Fruit fly (Drosophila melanogaster) whole organism, embryonic: ENCODE data around the gene CG6296.

Experiments used
- Adf1 ChIP-seq: fragments of 200-800 bp; sonication (Bioruptor generic); IDR thresholded peaks from 2 replicates; pipeline ENCODE4 v1.3.6; 2022; ENCODE audit warnings: missing biosample characterization, missing genetic modification characterization
- Antp ChIP-seq: fragments of 200-800 bp; sonication (Bioruptor generic); optimal IDR thresholded peaks from 3 replicates; lab custom pipeline; 2016; ENCODE audit warnings: missing biosample characterization, missing genetic modification characterization
- Atf3 ChIP-seq: fragments of 200-800 bp; sonication (Bioruptor generic); optimal IDR thresholded peaks from 3 replicates; lab custom pipeline; 2016; ENCODE audit warnings: missing biosample characterization, missing genetic modification characterization
- C15 ChIP-seq: fragments of 200-800 bp; sonication (Bioruptor generic); IDR thresholded peaks from 3 replicates; pipeline ENCODE4 v1.3.6; 2022; ENCODE audit warnings: missing biosample characterization, missing genetic modification characterization
- CG11695 ChIP-seq: fragments of 200-800 bp; sonication (Bioruptor generic); IDR thresholded peaks from 3 replicates; pipeline ENCODE4 v1.3.6; 2022; ENCODE audit warnings: missing biosample characterization, missing genetic modification characterization
- CG12104 ChIP-seq: fragments of 200-800 bp; sonication (Bioruptor generic); optimal IDR thresholded peaks from 3 replicates; lab custom pipeline; 2016; ENCODE audit warnings: missing biosample characterization, missing genetic modification characterization
- CG13123 ChIP-seq: fragments of 200-800 bp; sonication (Bioruptor generic); optimal IDR thresholded peaks from 2 replicates; lab custom pipeline; 2016; ENCODE audit warnings: missing biosample characterization, missing genetic modification characterization
- CG13424 ChIP-seq: fragments of 200-800 bp; sonication (Bioruptor generic); optimal IDR thresholded peaks from 2 replicates; lab custom pipeline; 2019; ENCODE audit warnings: missing biosample characterization, mild to moderate bottlenecking, missing genetic modification characterization, moderate library complexity
- CG13624 ChIP-seq: fragments of 200-800 bp; sonication (Bioruptor generic); optimal IDR thresholded peaks from 2 replicates; lab custom pipeline; 2016; ENCODE audit warnings: missing biosample characterization, missing genetic modification characterization
- CG14441 ChIP-seq: fragments of 200-800 bp; sonication (Bioruptor generic); IDR thresholded peaks from 2 replicates; pipeline ENCODE4 v1.3.6; 2022; ENCODE audit warnings: missing biosample characterization, missing genetic modification characterization
- CG17912 ChIP-seq: fragments of 200-800 bp; sonication (Bioruptor generic); optimal IDR thresholded peaks from 2 replicates; lab custom pipeline; 2018; ENCODE audit warnings: missing biosample characterization, mild to moderate bottlenecking, missing genetic modification characterization
- CG2120 ChIP-seq: fragments of 200-800 bp; sonication (Bioruptor generic); optimal IDR thresholded peaks from 3 replicates; lab custom pipeline; 2016; ENCODE audit warnings: missing biosample characterization, missing genetic modification characterization
- CG31224 ChIP-seq: fragments of 200-800 bp; sonication (Bioruptor generic); IDR thresholded peaks from 2 replicates; pipeline ENCODE4 v1.3.6; 2022; ENCODE audit warnings: missing biosample characterization, missing genetic modification characterization
- CG4617 ChIP-seq: fragments of 200-800 bp; sonication (Bioruptor generic); optimal IDR thresholded peaks from 3 replicates; lab custom pipeline; 2016; ENCODE audit warnings: missing biosample characterization, missing genetic modification characterization, borderline replicate concordance
- CG7963 ChIP-seq: fragments of 200-800 bp; sonication (Bioruptor generic); IDR thresholded peaks from 3 replicates; pipeline ENCODE4 v1.3.6; 2022; ENCODE audit warnings: missing biosample characterization, missing genetic modification characterization; ENCODE audit not compliant: partially characterized antibody
- CG8281 ChIP-seq: fragments of 200-800 bp; sonication (Bioruptor generic); optimal IDR thresholded peaks from 2 replicates; lab custom pipeline; 2018; ENCODE audit warnings: missing biosample characterization, mild to moderate bottlenecking, missing genetic modification characterization, moderate library complexity
- CG8359 ChIP-seq: fragments of 200-800 bp; sonication (Bioruptor generic); optimal IDR thresholded peaks from 2 replicates; lab custom pipeline; 2017; ENCODE audit warnings: missing biosample characterization, mild to moderate bottlenecking, missing genetic modification characterization, borderline replicate concordance
- CG8765 ChIP-seq: fragments of 200-800 bp; sonication (Bioruptor generic); IDR thresholded peaks from 2 replicates; pipeline ENCODE4 v1.3.6; 2022; ENCODE audit warnings: missing biosample characterization, missing genetic modification characterization
- CHES-1-like ChIP-seq: fragments of 200-800 bp; sonication (Bioruptor generic); optimal IDR thresholded peaks from 2 replicates; lab custom pipeline; 2016; ENCODE audit warnings: missing biosample characterization, missing genetic modification characterization
- CkIIα-i1 ChIP-seq: fragments of 200-800 bp; sonication (Bioruptor generic); IDR thresholded peaks from 2 replicates; pipeline ENCODE4 v1.3.6; 2022; ENCODE audit warnings: missing biosample characterization, missing genetic modification characterization
- D19A ChIP-seq: fragments of 200-800 bp; optimal IDR thresholded peaks from 3 replicates; lab custom pipeline; 2019; ENCODE audit warnings: missing biosample characterization, mild to moderate bottlenecking, missing genetic modification characterization, moderate library complexity
- Dek ChIP-seq: fragments of 200-800 bp; sonication (Bioruptor generic); optimal IDR thresholded peaks from 3 replicates; lab custom pipeline; 2019; ENCODE audit warnings: missing biosample characterization, mild to moderate bottlenecking, missing genetic modification characterization, moderate library complexity
- E2f1 ChIP-seq: fragments of 200-800 bp; sonication (Bioruptor generic); IDR thresholded peaks from 2 replicates; pipeline ENCODE4 v1.3.6; 2022; ENCODE audit warnings: missing biosample characterization, missing genetic modification characterization
- HmgD ChIP-seq: fragments of 200-800 bp; sonication (Bioruptor generic); optimal IDR thresholded peaks from 3 replicates; lab custom pipeline; 2016; ENCODE audit warnings: missing biosample characterization, missing genetic modification characterization
- MBD-R2 ChIP-seq: fragments of 200-800 bp; sonication (Bioruptor generic); IDR thresholded peaks from 2 replicates; pipeline ENCODE4 v1.3.6; 2022; ENCODE audit warnings: missing biosample characterization, missing genetic modification characterization
- Meics ChIP-seq: fragments of 200-800 bp; sonication (Bioruptor generic); optimal IDR thresholded peaks from 2 replicates; lab custom pipeline; 2017; ENCODE audit warnings: missing biosample characterization, mild to moderate bottlenecking, missing genetic modification characterization
- Optix ChIP-seq: fragments of 200-800 bp; sonication (Bioruptor generic); IDR thresholded peaks from 3 replicates; pipeline ENCODE4 v1.3.6; 2022; ENCODE audit warnings: missing biosample characterization, missing genetic modification characterization
- Ptx1 ChIP-seq: fragments of 200-800 bp; sonication (Bioruptor generic); IDR thresholded peaks from 2 replicates; pipeline ENCODE4 v1.3.6; 2022; ENCODE audit warnings: missing biosample characterization, missing genetic modification characterization
- Rfx ChIP-seq: fragments of 200-800 bp; sonication (Bioruptor generic); IDR thresholded peaks from 2 replicates; pipeline ENCODE4 v1.3.6; 2022; ENCODE audit warnings: missing biosample characterization, missing genetic modification characterization
- Sox100B ChIP-seq: fragments of 200-800 bp; sonication (Bioruptor generic); optimal IDR thresholded peaks from 3 replicates; lab custom pipeline; 2018; ENCODE audit warnings: missing biosample characterization, mild to moderate bottlenecking, missing genetic modification characterization
- Taf1 ChIP-seq: fragments of 200-800 bp; sonication (Bioruptor generic); IDR thresholded peaks from 2 replicates; pipeline ENCODE4 v1.3.6; 2022; ENCODE audit warnings: missing biosample characterization, missing genetic modification characterization
- abd-A ChIP-seq: fragments of 200-800 bp; sonication (Bioruptor generic); optimal IDR thresholded peaks from 3 replicates; lab custom pipeline; 2019; ENCODE audit warnings: missing biosample characterization, mild to moderate bottlenecking, missing genetic modification characterization, moderate library complexity
- br ChIP-seq: fragments of >200 bp; optimal IDR thresholded peaks from 2 replicates; lab custom pipeline; 2017
- bsh ChIP-seq, 2 experiments: fragments of 200-800 bp; sonication (Bioruptor generic); optimal IDR thresholded peaks; 2 replicates each; lab custom pipeline; 2017 to 2018; ENCODE audit warnings: mild to moderate bottlenecking in 2 of 2, missing biosample characterization in 2 of 2, missing genetic modification characterization in 2 of 2, moderate library complexity in 1 of 2
- chn ChIP-seq: fragments of 200-800 bp; sonication (Bioruptor generic); optimal IDR thresholded peaks from 2 replicates; lab custom pipeline; 2016; ENCODE audit warnings: missing biosample characterization, missing genetic modification characterization
- corto ChIP-seq: fragments of 200-800 bp; sonication (Bioruptor generic); optimal IDR thresholded peaks from 2 replicates; lab custom pipeline; 2016; ENCODE audit warnings: missing biosample characterization, mild to moderate bottlenecking, missing genetic modification characterization, moderate library complexity
- da ChIP-seq: fragments of 200-800 bp; sonication (Bioruptor generic); optimal IDR thresholded peaks from 2 replicates; lab custom pipeline; 2016; ENCODE audit warnings: missing biosample characterization, missing genetic modification characterization
- dati ChIP-seq: fragments of 200-800 bp; sonication (Bioruptor generic); IDR thresholded peaks from 2 replicates; pipeline ENCODE4 v1.3.6; 2022; ENCODE audit warnings: missing biosample characterization, missing genetic modification characterization
- gcm ChIP-seq: fragments of 200-800 bp; sonication (Bioruptor generic); optimal IDR thresholded peaks from 2 replicates; lab custom pipeline; 2019; ENCODE audit warnings: missing biosample characterization, mild to moderate bottlenecking, missing genetic modification characterization, moderate library complexity
- grau ChIP-seq: fragments of 200-800 bp; optimal IDR thresholded peaks from 3 replicates; lab custom pipeline; 2019; ENCODE audit warnings: missing biosample characterization, mild to moderate bottlenecking, missing genetic modification characterization, moderate library complexity
- ind ChIP-seq: fragments of 200-800 bp; sonication (Bioruptor generic); optimal IDR thresholded peaks from 3 replicates; lab custom pipeline; 2016; ENCODE audit warnings: missing biosample characterization, missing genetic modification characterization
- lab ChIP-seq: fragments of 200-800 bp; sonication (Bioruptor generic); optimal IDR thresholded peaks from 3 replicates; lab custom pipeline; 2017; ENCODE audit warnings: missing biosample characterization, missing genetic modification characterization, mild to moderate bottlenecking, moderate library complexity, missing genetic modification reagents
- mirr ChIP-seq: fragments of 200-800 bp; sonication (Bioruptor generic); optimal IDR thresholded peaks from 3 replicates; lab custom pipeline; 2018; ENCODE audit warnings: missing biosample characterization, mild to moderate bottlenecking, missing genetic modification characterization
- prd ChIP-seq, 3 experiments: fragments of >200 bp in 2 of 3; fragments of 200-800 bp in 1 of 3; sonication (Bioruptor generic) in 1 of 3; optimal IDR thresholded peaks in 2 of 3; IDR thresholded peaks in 1 of 3; 2 replicates in 2 of 3; 3 replicates in 1 of 3; pipeline versions ENCODE4 v1.3.6 to Lab custom; 2017 to 2022; ENCODE audit warnings: missing biosample characterization in 1 of 3, missing genetic modification characterization in 1 of 3
- pum ChIP-seq: fragments of 200-800 bp; sonication (Bioruptor generic); optimal IDR thresholded peaks from 2 replicates; lab custom pipeline; 2016; ENCODE audit warnings: missing biosample characterization, missing genetic modification characterization
- row ChIP-seq: fragments of 200-800 bp; sonication (Bioruptor generic); IDR thresholded peaks from 3 replicates; pipeline ENCODE4 v1.3.6; 2022; ENCODE audit warnings: missing biosample characterization, missing genetic modification characterization
- sna ChIP-seq: fragments of 200-800 bp; sonication (Bioruptor generic); IDR thresholded peaks from 2 replicates; pipeline ENCODE4 v1.3.6; 2022; ENCODE audit warnings: missing biosample characterization, missing genetic modification characterization; ENCODE audit not compliant: partially characterized antibody
- stwl ChIP-seq: fragments of 200-800 bp; sonication (Bioruptor generic); optimal IDR thresholded peaks from 3 replicates; lab custom pipeline; 2018; ENCODE audit warnings: missing biosample characterization, mild to moderate bottlenecking, missing genetic modification characterization, moderate library complexity
- trem ChIP-seq: fragments of 200-800 bp; optimal IDR thresholded peaks from 3 replicates; lab custom pipeline; 2019; ENCODE audit warnings: missing biosample characterization, mild to moderate bottlenecking, missing genetic modification characterization, moderate library complexity
- twi ChIP-seq: fragments of 200-800 bp; optimal IDR thresholded peaks from 2 replicates; lab custom pipeline; 2019; ENCODE audit warnings: missing biosample characterization, mild to moderate bottlenecking, missing genetic modification characterization, moderate library complexity
- unc-4 ChIP-seq: fragments of 200-800 bp; sonication (Bioruptor generic); IDR thresholded peaks from 2 replicates; pipeline ENCODE4 v1.3.6; 2022; ENCODE audit warnings: missing biosample characterization, missing genetic modification characterization; ENCODE audit not compliant: partially characterized antibody

Gene CG6296

DNA sequence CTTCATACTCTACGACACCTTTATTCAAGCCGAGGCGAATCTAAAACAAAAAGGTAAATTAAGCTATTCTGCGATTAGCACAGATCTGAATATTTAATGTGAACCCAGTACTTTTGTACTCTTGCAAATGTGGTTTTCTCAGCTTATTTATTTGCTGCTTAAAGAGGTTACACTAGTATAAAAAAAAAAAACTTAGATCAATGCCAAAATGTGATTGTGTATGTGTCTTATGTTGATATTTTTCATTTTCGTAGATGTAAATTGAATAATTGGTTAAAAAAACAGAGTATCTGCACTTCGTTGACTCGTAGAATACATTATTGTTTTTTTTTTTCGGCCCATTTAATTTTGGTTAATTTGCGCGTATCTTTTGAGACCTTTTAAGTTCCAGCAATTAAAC, 35.5 kb downstream of the CG6296 start (continued):
- no peak for TF ChIP-seq Sox100B (GFP tag; lab: Kevin White, UChicago)
- 0 out of 2 replicates have a peak, but pooled peaks have one; percentile 5 for TF ChIP-seq CG31224
- no peak for TF ChIP-seq CG8281 (tag; lab: Kevin White, UChicago)
- TF ChIP-seq CG12104 (GFP tag; lab: Kevin White, UChicago): no peak
- TF ChIP-seq CHES-1-like (GFP tag; lab: Kevin White, UChicago): no peak
- TF ChIP-seq mirr (GFP tag; lab: Kevin White, UChicago): no peak
- TF ChIP-seq grau (tag; lab: Kevin White, UChicago): no peak
- no peak for TF ChIP-seq HmgD (GFP tag; lab: Kevin White, UChicago)
- TF ChIP-seq Antp (GFP tag; lab: Kevin White, UChicago): no peak
- no peak for TF ChIP-seq CG4617 (GFP tag; lab: Kevin White, UChicago)
- no peak for TF ChIP-seq chn (GFP tag; lab: Kevin White, UChicago)
- TF ChIP-seq CG8765 (GFP tag; lab: Robert Waterston, UW): no peak
- no peak for TF ChIP-seq unc-4 (GFP tag; lab: Robert Waterston, UW)
- no peak for TF ChIP-seq C15 (GFP tag; lab: Robert Waterston, UW)
- no peak for TF ChIP-seq Adf1
- TF ChIP-seq lab (GFP tag; lab: Kevin White, UChicago): peak; percentile 30
- no peak for TF ChIP-seq CG17912
- TF ChIP-seq CG2120: peak; percentile 12
- no peak for TF ChIP-seq Rfx
- peak; percentile 79 for TF ChIP-seq D19A (tag; lab: Kevin White, UChicago)
- TF ChIP-seq pum (GFP tag; lab: Kevin White, UChicago): no peak
- TF ChIP-seq CG7963 (GFP tag; lab: Robert Waterston, UW): no peak
- no peak for TF ChIP-seq prd (optimal IDR thresholded peaks at IDR 0.05; lab: Kevin White, UChicago)
- TF ChIP-seq prd (GFP tag; IDR thresholded peaks at IDR 0.05; lab: Robert Waterston, UW): no peak
- TF ChIP-seq da: no peak
- TF ChIP-seq E2f1 (GFP tag; lab: Robert Waterston, UW): 0 out of 2 replicates have a peak, but pooled peaks have one; percentile 17
- no peak for TF ChIP-seq Dek
- no peak for TF ChIP-seq abd-A (tag; lab: Kevin White, UChicago)
- TF ChIP-seq Atf3 (GFP tag; lab: Kevin White, UChicago): no peak
- TF ChIP-seq br (lab: Kevin White, UChicago): no peak
- no peak for TF ChIP-seq dati (GFP tag; lab: Robert Waterston, UW)
- TF ChIP-seq Meics: peak; percentile 37
- TF ChIP-seq CG11695 (GFP tag; lab: Robert Waterston, UW): 0 out of 3 replicates have a peak, but pooled peaks have one; percentile 38
- no peak for TF ChIP-seq bsh (GFP tag; optimal IDR thresholded peaks at IDR 0.05; lab: Kevin White, UChicago)
- no peak for TF ChIP-seq CG13424 (tag; lab: Kevin White, UChicago)
- TF ChIP-seq CG14441 (GFP tag; lab: Robert Waterston, UW): 0 out of 2 replicates have a peak, but pooled peaks have one; percentile 13
- no peak for TF ChIP-seq gcm (GFP tag; lab: Kevin White, UChicago)
- no peak for TF ChIP-seq sna (GFP tag; lab: Robert Waterston, UW)
- no peak for TF ChIP-seq Optix
- TF ChIP-seq corto (GFP tag; lab: Kevin White, UChicago): no peak
- TF ChIP-seq Ptx1: peak; percentile 21; the same call in 1 of the 2 replicates
- no peak for TF ChIP-seq MBD-R2 (GFP tag; lab: Robert Waterston, UW)
- peak; percentile 3 for TF ChIP-seq CG13624 (GFP tag; lab: Kevin White, UChicago)
- no peak for TF ChIP-seq stwl (tag; lab: Kevin White, UChicago)
- no peak for TF ChIP-seq trem (tag; lab: Kevin White, UChicago)
- TF ChIP-seq Taf1: no peak
- no peak for TF ChIP-seq CG13123 (GFP tag; lab: Kevin White, UChicago)
- no peak for TF ChIP-seq twi (tag; lab: Kevin White, UChicago)
- TF ChIP-seq CG8359 (GFP tag; lab: Kevin White, UChicago): no peak
- TF ChIP-seq ind (GFP tag; lab: Kevin White, UChicago): no peak
- peak; percentile 69; the same call in 2 of the 3 replicates for TF ChIP-seq row
- TF ChIP-seq CkIIα-i1 (GFP tag; lab: Robert Waterston, UW): no peak
